Fruit fly (Drosophila melanogaster) whole organism, embryonic: ENCODE data around the gene CG4467.

Experiments used
- Abd-B ChIP-seq: fragments of 200-800 bp; sonication (Bioruptor generic); optimal IDR thresholded peaks from 2 replicates; lab custom pipeline; 2018; ENCODE audit warnings: missing biosample characterization, mild to moderate bottlenecking, missing genetic modification characterization, moderate library complexity
- Asciz ChIP-seq: fragments of 200-800 bp; sonication (Bioruptor generic); optimal IDR thresholded peaks from 2 replicates; lab custom pipeline; 2017; ENCODE audit warnings: missing biosample characterization, mild to moderate bottlenecking, missing genetic modification characterization, missing genetic modification reagents
- Atf6 ChIP-seq: fragments of 200-800 bp; sonication (Bioruptor generic); IDR thresholded peaks from 2 replicates; pipeline ENCODE4 v1.3.6; 2022; ENCODE audit warnings: missing biosample characterization, missing genetic modification characterization
- BtbVII ChIP-seq: fragments of 200-800 bp; sonication (Bioruptor generic); optimal IDR thresholded peaks from 3 replicates; lab custom pipeline; 2017; ENCODE audit warnings: missing biosample characterization, mild to moderate bottlenecking, missing genetic modification characterization
- CG11504 ChIP-seq: fragments of 200-800 bp; sonication (Bioruptor generic); optimal IDR thresholded peaks from 3 replicates; lab custom pipeline; 2019; ENCODE audit warnings: missing biosample characterization, mild to moderate bottlenecking, missing genetic modification characterization, moderate library complexity
- CG12236 ChIP-seq: fragments of 200-800 bp; sonication (Bioruptor generic); optimal IDR thresholded peaks from 2 replicates; lab custom pipeline; 2016; ENCODE audit warnings: missing biosample characterization, missing genetic modification characterization
- CG12659 ChIP-seq: fragments of 200-800 bp; sonication (Bioruptor generic); optimal IDR thresholded peaks from 3 replicates; lab custom pipeline; 2017; ENCODE audit warnings: mild to moderate bottlenecking, missing biosample characterization, missing genetic modification reagents, missing genetic modification characterization
- CG12769 ChIP-seq: fragments of 200-800 bp; sonication (Bioruptor generic); optimal IDR thresholded peaks from 2 replicates; lab custom pipeline; 2019; ENCODE audit warnings: missing biosample characterization, mild to moderate bottlenecking, missing genetic modification characterization, moderate library complexity
- CG14441 ChIP-seq: fragments of 200-800 bp; sonication (Bioruptor generic); IDR thresholded peaks from 2 replicates; pipeline ENCODE4 v1.3.6; 2022; ENCODE audit warnings: missing biosample characterization, missing genetic modification characterization
- CG15514 ChIP-seq: fragments of 200-800 bp; sonication (Bioruptor generic); optimal IDR thresholded peaks from 3 replicates; lab custom pipeline; 2017; ENCODE audit warnings: missing biosample characterization, missing genetic modification characterization, mild to moderate bottlenecking, moderate library complexity, missing genetic modification reagents
- CG15696 ChIP-seq: fragments of 200-800 bp; sonication (Bioruptor generic); optimal IDR thresholded peaks from 2 replicates; lab custom pipeline; 2019; ENCODE audit warnings: missing biosample characterization, mild to moderate bottlenecking, missing genetic modification characterization, moderate library complexity
- CG1603 ChIP-seq: fragments of 200-800 bp; sonication (Bioruptor generic); optimal IDR thresholded peaks from 2 replicates; lab custom pipeline; 2019; ENCODE audit warnings: missing biosample characterization, mild to moderate bottlenecking, missing genetic modification characterization, moderate library complexity
- CG1832 ChIP-seq: fragments of 200-800 bp; sonication (Bioruptor generic); optimal IDR thresholded peaks from 2 replicates; lab custom pipeline; 2017; ENCODE audit warnings: missing biosample characterization, mild to moderate bottlenecking, missing genetic modification characterization, inconsistent platforms
- CG18764 ChIP-seq: fragments of 200-800 bp; sonication (Bioruptor generic); optimal IDR thresholded peaks from 3 replicates; lab custom pipeline; 2016; ENCODE audit warnings: missing biosample characterization, missing genetic modification characterization
- CG2120 ChIP-seq: fragments of 200-800 bp; sonication (Bioruptor generic); optimal IDR thresholded peaks from 3 replicates; lab custom pipeline; 2016; ENCODE audit warnings: missing biosample characterization, missing genetic modification characterization
- CG2129 ChIP-seq: fragments of 200-800 bp; sonication (Bioruptor generic); IDR thresholded peaks from 2 replicates; pipeline ENCODE4 v1.3.6; 2022; ENCODE audit warnings: missing biosample characterization, missing genetic modification characterization; ENCODE audit not compliant: partially characterized antibody
- CG2678 ChIP-seq: fragments of 200-800 bp; sonication (Bioruptor generic); optimal IDR thresholded peaks from 3 replicates; lab custom pipeline; 2019; ENCODE audit warnings: missing biosample characterization, mild to moderate bottlenecking, missing genetic modification characterization, moderate library complexity
- CG2712 ChIP-seq: fragments of 200-800 bp; optimal IDR thresholded peaks from 3 replicates; lab custom pipeline; 2019; ENCODE audit warnings: missing biosample characterization, mild to moderate bottlenecking, missing genetic modification characterization, moderate library complexity
- CG3065 ChIP-seq: fragments of 200-800 bp; sonication (Bioruptor generic); optimal IDR thresholded peaks from 2 replicates; lab custom pipeline; 2016; ENCODE audit warnings: missing biosample characterization, missing genetic modification characterization
- CG32532 ChIP-seq: fragments of 200-800 bp; sonication (Bioruptor generic); IDR thresholded peaks from 2 replicates; pipeline ENCODE4 v1.3.6; 2022; ENCODE audit warnings: missing biosample characterization, missing genetic modification characterization
- CG34376 ChIP-seq: fragments of 200-800 bp; sonication (Bioruptor generic); optimal IDR thresholded peaks from 2 replicates; lab custom pipeline; 2018; ENCODE audit warnings: missing biosample characterization, mild to moderate bottlenecking, missing genetic modification characterization
- CG8290 ChIP-seq, 3 experiments: fragments of 200-800 bp; sonication (Bioruptor generic); optimal IDR thresholded peaks; 2 replicates each; lab custom pipeline; 2016 to 2019; ENCODE audit warnings: missing biosample characterization in 3 of 3, missing genetic modification characterization in 3 of 3, mild to moderate bottlenecking in 2 of 3, moderate library complexity in 1 of 3
- CG9797 ChIP-seq: fragments of 200-800 bp; sonication (Bioruptor generic); optimal IDR thresholded peaks from 3 replicates; lab custom pipeline; 2018; ENCODE audit warnings: missing biosample characterization, mild to moderate bottlenecking, missing genetic modification characterization
- CG9932 ChIP-seq: fragments of 200-800 bp; sonication (Bioruptor generic); IDR thresholded peaks from 2 replicates; pipeline ENCODE4 v1.3.6; 2022; ENCODE audit warnings: missing biosample characterization, missing genetic modification characterization
- Dfd ChIP-seq, 2 experiments: fragments of >200 bp; optimal IDR thresholded peaks; 2 replicates each; lab custom pipeline; 2017; ENCODE audit warnings: missing biosample characterization in 2 of 2, missing genetic modification characterization in 2 of 2
- Fer3 ChIP-seq: fragments of 200-800 bp; sonication (Bioruptor generic); optimal IDR thresholded peaks from 2 replicates; lab custom pipeline; 2018; ENCODE audit warnings: missing biosample characterization, mild to moderate bottlenecking, missing genetic modification characterization, moderate library complexity
- H2.0 ChIP-seq: fragments of 200-800 bp; sonication (Bioruptor generic); IDR thresholded peaks from 2 replicates; pipeline ENCODE4 v1.3.6; 2022; ENCODE audit warnings: missing biosample characterization, missing genetic modification characterization
- Oaz ChIP-seq: fragments of 200-800 bp; sonication (Bioruptor generic); IDR thresholded peaks from 2 replicates; pipeline ENCODE4 v1.3.6; 2022; ENCODE audit warnings: missing biosample characterization, missing genetic modification characterization
- Taf1 ChIP-seq: fragments of 200-800 bp; sonication (Bioruptor generic); IDR thresholded peaks from 2 replicates; pipeline ENCODE4 v1.3.6; 2022; ENCODE audit warnings: missing biosample characterization, missing genetic modification characterization
- Vsx1 ChIP-seq: fragments of 200-800 bp; sonication (Bioruptor generic); optimal IDR thresholded peaks from 2 replicates; lab custom pipeline; 2017; ENCODE audit warnings: missing biosample characterization, mild to moderate bottlenecking, missing genetic modification characterization, missing genetic modification reagents
- Xbp1 ChIP-seq: fragments of 200-800 bp; sonication (Bioruptor generic); optimal IDR thresholded peaks from 3 replicates; lab custom pipeline; 2016; ENCODE audit warnings: missing biosample characterization, mild to moderate bottlenecking, missing genetic modification characterization
- bigmax ChIP-seq: fragments of 200-800 bp; sonication (Bioruptor generic); optimal IDR thresholded peaks from 2 replicates; lab custom pipeline; 2018; ENCODE audit warnings: missing biosample characterization, mild to moderate bottlenecking, missing genetic modification characterization
- dm ChIP-seq: fragments of 200-800 bp; sonication (Bioruptor generic); optimal IDR thresholded peaks from 3 replicates; lab custom pipeline; 2016; ENCODE audit warnings: missing biosample characterization, missing genetic modification characterization
- dpn ChIP-seq, 2 experiments: fragments of 200-800 bp; sonication (Bioruptor generic); optimal IDR thresholded peaks; 3 replicates each; lab custom pipeline; 2016; ENCODE audit warnings: missing biosample characterization in 2 of 2, missing genetic modification characterization in 2 of 2
- esg ChIP-seq: fragments of 200-800 bp; sonication (Bioruptor generic); conservative IDR thresholded peaks from 2 replicates; pipeline ENCODE4 v1.3.6; 2022; ENCODE audit warnings: missing biosample characterization, missing genetic modification characterization
- ftz-f1 ChIP-seq: fragments of 200-800 bp; sonication (Bioruptor generic); optimal IDR thresholded peaks from 2 replicates; lab custom pipeline; 2016; ENCODE audit warnings: missing biosample characterization, missing genetic modification characterization
- gfzf ChIP-seq: fragments of 200-800 bp; sonication (Bioruptor generic); optimal IDR thresholded peaks from 2 replicates; lab custom pipeline; 2016; ENCODE audit warnings: missing biosample characterization, mild to moderate bottlenecking, missing genetic modification characterization, moderate library complexity
- grau ChIP-seq: fragments of 200-800 bp; optimal IDR thresholded peaks from 3 replicates; lab custom pipeline; 2019; ENCODE audit warnings: missing biosample characterization, mild to moderate bottlenecking, missing genetic modification characterization, moderate library complexity
- her ChIP-seq: fragments of 200-800 bp; sonication (Bioruptor generic); optimal IDR thresholded peaks from 2 replicates; lab custom pipeline; 2016; ENCODE audit warnings: missing biosample characterization, missing genetic modification characterization
- hth ChIP-seq: fragments of >200 bp; optimal IDR thresholded peaks from 2 replicates; lab custom pipeline; 2017; ENCODE audit warnings: inconsistent platforms
- pan ChIP-seq, 4 experiments: fragments of >200 bp in 3 of 4; fragments of 200-800 bp in 1 of 4; sonication (Bioruptor generic) in 1 of 4; optimal IDR thresholded peaks in 3 of 4; IDR thresholded peaks in 1 of 4; 2 replicates each; pipeline versions ENCODE4 v1.3.6 to Lab custom; 2017 to 2022; ENCODE audit warnings: missing biosample characterization in 2 of 4, missing genetic modification characterization in 2 of 4, mixed read lengths in 1 of 4
- row ChIP-seq: fragments of 200-800 bp; sonication (Bioruptor generic); IDR thresholded peaks from 3 replicates; pipeline ENCODE4 v1.3.6; 2022; ENCODE audit warnings: missing biosample characterization, missing genetic modification characterization
- sens ChIP-seq: fragments of 200-800 bp; sonication (Bioruptor generic); peaks from one replicate; lab custom pipeline; 2016; ENCODE audit warnings: missing biosample characterization, missing genetic modification characterization
- slbo ChIP-seq: fragments of 200-800 bp; sonication (Bioruptor generic); IDR thresholded peaks from 2 replicates; pipeline ENCODE4 v1.3.6; 2022; ENCODE audit warnings: missing biosample characterization, missing genetic modification characterization
- ssp ChIP-seq: fragments of 200-800 bp; sonication (Bioruptor generic); IDR thresholded peaks from 2 replicates; pipeline ENCODE4 v1.3.6; 2022; ENCODE audit warnings: missing biosample characterization, missing genetic modification characterization
- sug ChIP-seq: fragments of 200-800 bp; optimal IDR thresholded peaks from 2 replicates; lab custom pipeline; 2019; ENCODE audit warnings: missing biosample characterization, mild to moderate bottlenecking, missing genetic modification characterization, moderate library complexity
- zf30C ChIP-seq: fragments of 200-800 bp; sonication (Bioruptor generic); optimal IDR thresholded peaks from 3 replicates; lab custom pipeline; 2018; ENCODE audit warnings: missing biosample characterization, mild to moderate bottlenecking, missing genetic modification characterization

CG4467 gene

DNA sequence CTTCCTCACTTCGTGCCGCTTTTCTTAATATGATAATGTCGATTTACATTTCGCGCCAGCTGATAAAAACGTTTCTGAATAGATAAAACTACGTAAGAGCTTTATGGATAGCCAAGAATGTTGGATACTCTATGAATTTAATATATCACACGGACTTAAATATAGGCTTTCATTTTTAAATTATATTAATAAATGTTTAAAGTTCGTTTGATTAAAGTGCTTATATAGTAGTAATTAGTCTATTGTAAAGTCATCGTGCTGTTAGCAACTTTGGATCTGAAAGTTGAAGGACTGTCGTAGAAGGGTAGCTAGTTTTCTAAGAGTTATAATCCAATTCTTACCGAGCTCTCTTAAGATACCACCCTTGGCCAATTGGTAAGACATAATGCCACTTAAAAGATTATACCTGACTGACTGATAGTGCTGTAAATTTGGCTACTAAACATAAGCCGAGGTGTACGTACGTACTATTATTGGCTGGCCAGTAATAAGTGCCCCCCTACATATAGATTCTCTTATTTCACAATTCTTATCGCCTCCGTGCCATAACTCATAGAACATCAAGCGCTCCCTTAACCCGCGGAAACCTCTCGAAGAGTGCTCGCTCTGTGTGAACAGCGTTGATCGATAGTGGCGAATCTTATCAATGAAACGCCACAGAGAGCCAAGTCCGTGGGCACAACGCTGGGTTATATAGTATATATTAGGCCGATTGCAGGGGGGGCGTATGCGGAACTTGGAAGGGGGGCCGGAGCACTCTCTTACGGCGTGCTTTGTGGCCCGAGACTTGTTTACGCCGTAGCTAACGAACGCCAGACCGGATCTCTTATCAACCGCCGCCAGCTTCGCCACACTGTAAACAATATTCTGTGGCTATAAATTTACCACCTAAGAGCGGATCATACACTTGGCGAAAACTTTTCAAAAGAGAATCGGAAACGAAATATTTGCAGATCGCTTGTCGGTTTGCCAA, 38.2 kb downstream of the CG4467 start (continued):
- no peak for TF ChIP-seq Asciz (GFP tag; lab: Kevin White, UChicago)
- no peak for TF ChIP-seq ftz-f1 (GFP tag; lab: Kevin White, UChicago)
- no peak; the same call in 1 of the 2 replicates for TF ChIP-seq CG9932 (GFP tag; lab: Robert Waterston, UW)
- no peak for TF ChIP-seq Oaz (GFP tag; lab: Robert Waterston, UW)
- TF ChIP-seq grau (tag; lab: Kevin White, UChicago) = peak; percentile 43
- no peak for TF ChIP-seq CG15696 (tag; lab: Kevin White, UChicago)
- no peak for TF ChIP-seq CG11504 (tag; lab: Kevin White, UChicago)
- TF ChIP-seq BtbVII (GFP tag; lab: Kevin White, UChicago) = peak; percentile 9
- TF ChIP-seq ssp (GFP tag; lab: Robert Waterston, UW) = no peak
- TF ChIP-seq CG12659 (GFP tag; lab: Kevin White, UChicago) = peak; percentile 9
- peak; percentile 81 for TF ChIP-seq zf30C (GFP tag; lab: Kevin White, UChicago)
- peak; percentile 100 for TF ChIP-seq sug (tag; lab: Kevin White, UChicago)
- no peak for TF ChIP-seq CG8290 (GFP tag; optimal IDR thresholded peaks at IDR 0.05; lab: Kevin White, UChicago)
- TF ChIP-seq CG8290 (tag; optimal IDR thresholded peaks at IDR 0.05; lab: Kevin White, UChicago) = peak in 1 of 2 experiments; percentile 52
- TF ChIP-seq CG1832 (GFP tag; lab: Kevin White, UChicago) = no peak
- peak; percentile 41 for TF ChIP-seq CG12769 (tag; lab: Kevin White, UChicago)
- no peak for TF ChIP-seq gfzf (GFP tag; lab: Kevin White, UChicago)
- TF ChIP-seq esg (GFP tag; lab: Robert Waterston, UW) = no peak
- peak; percentile 38 for TF ChIP-seq Vsx1 (GFP tag; lab: Kevin White, UChicago)
- no peak for TF ChIP-seq CG1603
- peak; percentile 55 for TF ChIP-seq Atf6 (GFP tag; lab: Robert Waterston, UW)
- peak; percentile 33 for TF ChIP-seq Fer3 (tag; lab: Kevin White, UChicago)
- peak; percentile 53 for TF ChIP-seq slbo (GFP tag; lab: Robert Waterston, UW)
- TF ChIP-seq CG12236 (GFP tag; lab: Kevin White, UChicago) = no peak
- peak; percentile 18 for TF ChIP-seq CG2712 (tag; lab: Kevin White, UChicago)
- TF ChIP-seq CG2678 (tag; lab: Kevin White, UChicago) = peak; percentile 21
- no peak for TF ChIP-seq CG3065 (GFP tag; lab: Kevin White, UChicago)
- peak; percentile 37 for TF ChIP-seq sens (GFP tag; lab: Kevin White, UChicago)
- peak; percentile 95 for TF ChIP-seq CG34376 (GFP tag; lab: Kevin White, UChicago)
- no peak; the same call in 1 of the 2 replicates for TF ChIP-seq H2.0 (GFP tag; lab: Robert Waterston, UW)
- TF ChIP-seq CG14441 (GFP tag; lab: Robert Waterston, UW) = peak; percentile 34; the same call in 1 of the 2 replicates
- peak; percentile 6 for TF ChIP-seq CG15514 (GFP tag; lab: Kevin White, UChicago)
- peak; percentile 15 for TF ChIP-seq her (GFP tag; lab: Kevin White, UChicago)
- peak; percentile 47 for TF ChIP-seq CG2120
- TF ChIP-seq Taf1 = peak; percentile 17; the same call in 1 of the 2 replicates
- TF ChIP-seq hth = no peak
- TF ChIP-seq CG32532 (GFP tag; lab: Robert Waterston, UW) = peak; percentile 49; the same call in 1 of the 2 replicates
- no peak for TF ChIP-seq bigmax
- no peak for TF ChIP-seq CG18764 (GFP tag; lab: Kevin White, UChicago)
- peak in 1 of 2 experiments; percentile 5 for TF ChIP-seq dpn (GFP tag; optimal IDR thresholded peaks at IDR 0.05; lab: Kevin White, UChicago)
- TF ChIP-seq CG2129 (GFP tag; lab: Robert Waterston, UW) = no peak
- no peak for TF ChIP-seq dm (GFP tag; lab: Kevin White, UChicago)
- TF ChIP-seq row (GFP tag; lab: Robert Waterston, UW) = peak; percentile 61
- TF ChIP-seq Xbp1 (GFP tag; lab: Kevin White, UChicago) = peak; percentile 20
- TF ChIP-seq Abd-B (GFP tag; lab: Kevin White, UChicago) = no peak
- TF ChIP-seq CG9797 (GFP tag; lab: Kevin White, UChicago) = no peak
- no peak for TF ChIP-seq Dfd (GFP tag; optimal IDR thresholded peaks at IDR 0.05; lab: Kevin White, UChicago)
- TF ChIP-seq pan (optimal IDR thresholded peaks at IDR 0.05; lab: Kevin White, UChicago) = no peak
- TF ChIP-seq pan (GFP tag; optimal IDR thresholded peaks at IDR 0.05 in 1 of 2, IDR thresholded peaks at IDR 0.05 in 1 of 2) = peak in 1 of 2 experiments; percentile 40
